Fruit fly (Drosophila melanogaster) whole organism, embryonic: ENCODE results near the gene SrpRbeta.
A peak's percentile ranks its signal among the peaks of the same experiment; 100 is the strongest.

Source experiments
- CG10267 ChIP-seq: fragments of 200-800 bp; sonication (Bioruptor generic); optimal IDR thresholded peaks from 2 replicates; lab custom pipeline; 2018; ENCODE audit warnings: missing biosample characterization, mild to moderate bottlenecking, missing genetic modification characterization, moderate library complexity
- CG11247 ChIP-seq: fragments of 200-800 bp; sonication (Bioruptor generic); IDR thresholded peaks from 2 replicates; pipeline ENCODE4 v1.3.6; 2022; ENCODE audit warnings: missing biosample characterization, missing genetic modification characterization
- CG11504 ChIP-seq: fragments of 200-800 bp; sonication (Bioruptor generic); optimal IDR thresholded peaks from 3 replicates; lab custom pipeline; 2019; ENCODE audit warnings: missing biosample characterization, mild to moderate bottlenecking, missing genetic modification characterization, moderate library complexity
- CG11695 ChIP-seq: fragments of 200-800 bp; sonication (Bioruptor generic); IDR thresholded peaks from 3 replicates; pipeline ENCODE4 v1.3.6; 2022; ENCODE audit warnings: missing biosample characterization, missing genetic modification characterization
- CG1233 ChIP-seq: fragments of 200-800 bp; sonication (Bioruptor generic); optimal IDR thresholded peaks from 4 replicates; lab custom pipeline; 2018; ENCODE audit warnings: missing biosample characterization, mild to moderate bottlenecking, missing genetic modification characterization
- CG12391 ChIP-seq: fragments of 200-800 bp; sonication (Bioruptor generic); optimal IDR thresholded peaks from 3 replicates; lab custom pipeline; 2018; ENCODE audit warnings: missing biosample characterization, mild to moderate bottlenecking, missing genetic modification characterization, moderate library complexity
- CG12659 ChIP-seq: fragments of 200-800 bp; sonication (Bioruptor generic); optimal IDR thresholded peaks from 3 replicates; lab custom pipeline; 2017; ENCODE audit warnings: mild to moderate bottlenecking, missing biosample characterization, missing genetic modification reagents, missing genetic modification characterization
- CG14860 ChIP-seq: fragments of 200-800 bp; sonication (Bioruptor generic); IDR thresholded peaks from 3 replicates; pipeline ENCODE4 v1.3.6; 2022; ENCODE audit warnings: missing biosample characterization, missing genetic modification characterization; ENCODE audit not compliant: partially characterized antibody
- CG15514 ChIP-seq: fragments of 200-800 bp; sonication (Bioruptor generic); optimal IDR thresholded peaks from 3 replicates; lab custom pipeline; 2017; ENCODE audit warnings: missing biosample characterization, missing genetic modification characterization, mild to moderate bottlenecking, moderate library complexity, missing genetic modification reagents
- CG17359 ChIP-seq: fragments of 200-800 bp; sonication (Bioruptor generic); optimal IDR thresholded peaks from 3 replicates; lab custom pipeline; 2018; ENCODE audit warnings: missing biosample characterization, mild to moderate bottlenecking, missing genetic modification characterization, moderate library complexity
- CG17385 ChIP-seq: fragments of 200-800 bp; sonication (Bioruptor generic); optimal IDR thresholded peaks from 3 replicates; lab custom pipeline; 2018; ENCODE audit warnings: missing biosample characterization, mild to moderate bottlenecking, missing genetic modification characterization
- CG2712 ChIP-seq: fragments of 200-800 bp; optimal IDR thresholded peaks from 3 replicates; lab custom pipeline; 2019; ENCODE audit warnings: missing biosample characterization, mild to moderate bottlenecking, missing genetic modification characterization, moderate library complexity
- CG32532 ChIP-seq: fragments of 200-800 bp; sonication (Bioruptor generic); IDR thresholded peaks from 2 replicates; pipeline ENCODE4 v1.3.6; 2022; ENCODE audit warnings: missing biosample characterization, missing genetic modification characterization
- CG7271 ChIP-seq: fragments of 200-800 bp; sonication (Bioruptor generic); optimal IDR thresholded peaks from 2 replicates; lab custom pipeline; 2018; ENCODE audit warnings: missing biosample characterization, mild to moderate bottlenecking, missing genetic modification characterization, moderate library complexity
- CG7556 ChIP-seq: fragments of 200-800 bp; sonication (Bioruptor generic); optimal IDR thresholded peaks from 2 replicates; lab custom pipeline; 2017; ENCODE audit warnings: missing biosample characterization, mild to moderate bottlenecking, missing genetic modification characterization
- CG7839 ChIP-seq: fragments of 200-800 bp; sonication (Bioruptor generic); optimal IDR thresholded peaks from 3 replicates; lab custom pipeline; 2018; ENCODE audit warnings: missing biosample characterization, mild to moderate bottlenecking, missing genetic modification characterization, moderate library complexity
- CG9797 ChIP-seq: fragments of 200-800 bp; sonication (Bioruptor generic); optimal IDR thresholded peaks from 3 replicates; lab custom pipeline; 2018; ENCODE audit warnings: missing biosample characterization, mild to moderate bottlenecking, missing genetic modification characterization
- CTCF ChIP-seq: fragments of 200-800 bp; sonication (Bioruptor generic); optimal IDR thresholded peaks from 2 replicates; lab custom pipeline; 2017; ENCODE audit warnings: missing biosample characterization, mild to moderate bottlenecking, missing genetic modification characterization, moderate library complexity
- Chrac-16 ChIP-seq: fragments of 200-800 bp; sonication (Bioruptor generic); optimal IDR thresholded peaks from 3 replicates; lab custom pipeline; 2016; ENCODE audit warnings: missing biosample characterization, missing genetic modification characterization
- Dbx ChIP-seq: fragments of 200-800 bp; sonication (Bioruptor generic); IDR thresholded peaks from 3 replicates; pipeline ENCODE4 v1.3.6; 2022; ENCODE audit warnings: missing biosample characterization, missing genetic modification characterization
- E2f2 ChIP-seq: fragments of 200-800 bp; sonication (Bioruptor generic); IDR thresholded peaks from 2 replicates; pipeline ENCODE4 v1.3.6; 2022; ENCODE audit warnings: missing biosample characterization, missing genetic modification characterization
- Ets65A ChIP-seq: fragments of 200-800 bp; sonication (Bioruptor generic); peaks from one replicate; lab custom pipeline; 2016; ENCODE audit warnings: missing biosample characterization, missing genetic modification characterization
- Fer1 ChIP-seq: fragments of 200-800 bp; sonication (Bioruptor generic); optimal IDR thresholded peaks from 2 replicates; lab custom pipeline; 2017; ENCODE audit warnings: missing biosample characterization, mild to moderate bottlenecking, missing genetic modification characterization
- Fer3 ChIP-seq: fragments of 200-800 bp; sonication (Bioruptor generic); optimal IDR thresholded peaks from 2 replicates; lab custom pipeline; 2018; ENCODE audit warnings: missing biosample characterization, mild to moderate bottlenecking, missing genetic modification characterization, moderate library complexity
- H2.0 ChIP-seq: fragments of 200-800 bp; sonication (Bioruptor generic); IDR thresholded peaks from 2 replicates; pipeline ENCODE4 v1.3.6; 2022; ENCODE audit warnings: missing biosample characterization, missing genetic modification characterization
- Hmr ChIP-seq: fragments of 200-800 bp; sonication (Bioruptor generic); optimal IDR thresholded peaks from 3 replicates; lab custom pipeline; 2017; ENCODE audit warnings: mild to moderate bottlenecking, missing biosample characterization, missing genetic modification reagents, missing genetic modification characterization
- Lhr ChIP-seq: fragments of 200-800 bp; sonication (Bioruptor generic); optimal IDR thresholded peaks from 3 replicates; lab custom pipeline; 2017; ENCODE audit warnings: mild to moderate bottlenecking, missing biosample characterization, missing genetic modification reagents, missing genetic modification characterization
- Med ChIP-seq: fragments of 200-800 bp; sonication (Bioruptor generic); peaks from one replicate; lab custom pipeline; 2016; ENCODE audit warnings: missing biosample characterization, missing genetic modification characterization, mild to moderate bottlenecking, inconsistent platforms, moderate library complexity
- Meics ChIP-seq: fragments of 200-800 bp; sonication (Bioruptor generic); optimal IDR thresholded peaks from 2 replicates; lab custom pipeline; 2017; ENCODE audit warnings: missing biosample characterization, mild to moderate bottlenecking, missing genetic modification characterization
- Mes4 ChIP-seq: fragments of 200-800 bp; sonication (Bioruptor generic); optimal IDR thresholded peaks from 2 replicates; lab custom pipeline; 2016; ENCODE audit warnings: missing biosample characterization, missing genetic modification characterization
- Myb ChIP-seq: fragments of 200-800 bp; sonication (Bioruptor generic); optimal IDR thresholded peaks from 2 replicates; lab custom pipeline; 2016; ENCODE audit warnings: missing biosample characterization, missing genetic modification characterization
- NFAT ChIP-seq: fragments of 200-800 bp; sonication (Bioruptor generic); IDR thresholded peaks from 2 replicates; pipeline ENCODE4 v1.3.6; 2022; ENCODE audit warnings: missing biosample characterization, missing genetic modification characterization
- Opbp ChIP-seq: fragments of 200-800 bp; sonication (Bioruptor generic); IDR thresholded peaks from 3 replicates; pipeline ENCODE4 v1.3.6; 2022; ENCODE audit warnings: missing biosample characterization, missing genetic modification characterization; ENCODE audit not compliant: partially characterized antibody
- Scr ChIP-seq: fragments of 200-800 bp; sonication (Bioruptor generic); IDR thresholded peaks from 2 replicates; pipeline ENCODE4 v1.3.6; 2022; ENCODE audit warnings: missing biosample characterization, missing genetic modification characterization; ENCODE audit not compliant: partially characterized antibody
- Usf ChIP-seq: fragments of 200-800 bp; sonication (Bioruptor generic); optimal IDR thresholded peaks from 2 replicates; lab custom pipeline; 2017; ENCODE audit warnings: missing genotype, missing biosample characterization, missing genetic modification characterization
- Vsx1 ChIP-seq: fragments of 200-800 bp; sonication (Bioruptor generic); optimal IDR thresholded peaks from 2 replicates; lab custom pipeline; 2017; ENCODE audit warnings: missing biosample characterization, mild to moderate bottlenecking, missing genetic modification characterization, missing genetic modification reagents
- YL-1 ChIP-seq: fragments of 200-800 bp; sonication (Bioruptor generic); optimal IDR thresholded peaks from 3 replicates; lab custom pipeline; 2017; ENCODE audit warnings: missing biosample characterization, mild to moderate bottlenecking, missing genetic modification characterization
- dmrt99B ChIP-seq: fragments of 200-800 bp; sonication (Bioruptor generic); optimal IDR thresholded peaks from 2 replicates; lab custom pipeline; 2018; ENCODE audit warnings: missing biosample characterization, mild to moderate bottlenecking, missing genetic modification characterization, moderate library complexity
- gem ChIP-seq: fragments of 200-800 bp; sonication (Bioruptor generic); optimal IDR thresholded peaks from 2 replicates; lab custom pipeline; 2019; ENCODE audit warnings: missing biosample characterization, mild to moderate bottlenecking, missing genetic modification characterization, moderate library complexity
- gro ChIP-seq: fragments of 200-800 bp; sonication (Bioruptor generic); optimal IDR thresholded peaks from 2 replicates; lab custom pipeline; 2016; ENCODE audit warnings: missing biosample characterization, missing genetic modification characterization
- inv ChIP-seq: fragments of 200-800 bp; sonication (Bioruptor generic); IDR thresholded peaks from 2 replicates; pipeline ENCODE4 v1.3.6; 2022; ENCODE audit warnings: missing biosample characterization, missing genetic modification characterization; ENCODE audit not compliant: partially characterized antibody
- ken ChIP-seq: fragments of 200-800 bp; sonication (Bioruptor generic); IDR thresholded peaks from 3 replicates; pipeline ENCODE4 v1.3.6; 2022; ENCODE audit warnings: missing biosample characterization, missing genetic modification characterization
- lmd ChIP-seq: fragments of 200-800 bp; sonication (Bioruptor generic); IDR thresholded peaks from 2 replicates; pipeline ENCODE4 v1.3.6; 2022; ENCODE audit warnings: missing biosample characterization, missing genetic modification characterization
- lola ChIP-seq, 3 experiments: fragments of >200 bp in 2 of 3; fragments of 200-800 bp in 1 of 3; sonication (Bioruptor generic) in 1 of 3; optimal IDR thresholded peaks; 2 replicates each; lab custom pipeline; 2017 to 2019; ENCODE audit warnings: missing biosample characterization in 3 of 3, missing genetic modification characterization in 3 of 3, mild to moderate bottlenecking in 1 of 3, moderate library complexity in 1 of 3
- nerfin-2 ChIP-seq: fragments of 200-800 bp; sonication (Bioruptor generic); IDR thresholded peaks from 2 replicates; pipeline ENCODE4 v1.3.6; 2022; ENCODE audit warnings: missing biosample characterization, missing genetic modification characterization; ENCODE audit not compliant: partially characterized antibody
- phol ChIP-seq: fragments of 200-800 bp; sonication (Bioruptor generic); optimal IDR thresholded peaks from 3 replicates; lab custom pipeline; 2018; ENCODE audit warnings: missing biosample characterization, mild to moderate bottlenecking, missing genetic modification characterization, moderate library complexity
- sens ChIP-seq: fragments of 200-800 bp; sonication (Bioruptor generic); peaks from one replicate; lab custom pipeline; 2016; ENCODE audit warnings: missing biosample characterization, missing genetic modification characterization
- sug ChIP-seq: fragments of 200-800 bp; optimal IDR thresholded peaks from 2 replicates; lab custom pipeline; 2019; ENCODE audit warnings: missing biosample characterization, mild to moderate bottlenecking, missing genetic modification characterization, moderate library complexity
- trem ChIP-seq: fragments of 200-800 bp; optimal IDR thresholded peaks from 3 replicates; lab custom pipeline; 2019; ENCODE audit warnings: missing biosample characterization, mild to moderate bottlenecking, missing genetic modification characterization, moderate library complexity

The SrpRbeta gene

dm6 chr3L:8718602-8719001 is 1.4 kb downstream of the SrpRbeta start (continued):
- TF ChIP-seq CG7839 (tag; lab: Kevin White, UChicago), result peak; percentile 23
- TF ChIP-seq Dbx (GFP tag; lab: Robert Waterston, UW), result peak; percentile 48; the same call in 1 of the 3 replicates
- TF ChIP-seq sug (tag; lab: Kevin White, UChicago), result peak; percentile 46
- peak; percentile 40 for TF ChIP-seq sens
- peak; percentile 62 for TF ChIP-seq CG32532
- TF ChIP-seq Meics (GFP tag; lab: Kevin White, UChicago), result peak; percentile 19
- TF ChIP-seq Fer3, result peak; percentile 19
- peak; percentile 43 for TF ChIP-seq CG2712
- peak; percentile 83 for TF ChIP-seq Opbp (GFP tag; lab: Robert Waterston, UW)
- TF ChIP-seq CG9797 (GFP tag; lab: Kevin White, UChicago), result no peak
- TF ChIP-seq CG7556 (GFP tag; lab: Kevin White, UChicago), result no peak
- TF ChIP-seq YL-1, result no peak
- peak; percentile 77 for TF ChIP-seq Scr (GFP tag; lab: Robert Waterston, UW)
- TF ChIP-seq dmrt99B (tag; lab: Kevin White, UChicago), result peak; percentile 27
- TF ChIP-seq Ets65A, result peak; percentile 29
- TF ChIP-seq CG14860 (GFP tag; lab: Robert Waterston, UW), result peak; percentile 51; the same call in 1 of the 3 replicates
- TF ChIP-seq CG11695, result peak; percentile 92
- TF ChIP-seq gro (GFP tag; lab: Kevin White, UChicago), result peak; percentile 41
- TF ChIP-seq NFAT (GFP tag; lab: Robert Waterston, UW), result peak; percentile 32; the same call in 1 of the 2 replicates
- peak; percentile 21 for TF ChIP-seq Hmr (GFP tag; lab: Kevin White, UChicago)
- TF ChIP-seq ken (GFP tag; lab: Robert Waterston, UW), result no peak
- TF ChIP-seq CTCF (GFP tag; lab: Kevin White, UChicago), result peak; percentile 97
- peak; percentile 63 for TF ChIP-seq inv (GFP tag; lab: Robert Waterston, UW)
- peak; percentile 61 for TF ChIP-seq nerfin-2 (GFP tag; lab: Robert Waterston, UW)
- TF ChIP-seq Med, result peak; percentile 78
- peak; percentile 38 for TF ChIP-seq Fer1 (GFP tag; lab: Kevin White, UChicago)
- no peak for TF ChIP-seq CG11247 (GFP tag; lab: Robert Waterston, UW)
- TF ChIP-seq trem (tag; lab: Kevin White, UChicago), result peak; percentile 74
- TF ChIP-seq CG17385 (GFP tag; lab: Kevin White, UChicago), result no peak
- TF ChIP-seq CG11504 (tag; lab: Kevin White, UChicago), result peak; percentile 52
- peak; percentile 98 for TF ChIP-seq E2f2 (GFP tag; lab: Robert Waterston, UW)
- peak; percentile 30 for TF ChIP-seq Myb
- TF ChIP-seq CG15514 (GFP tag; lab: Kevin White, UChicago), result peak; percentile 92
- peak; percentile 19 for TF ChIP-seq CG17359 (tag; lab: Kevin White, UChicago)
- no peak for TF ChIP-seq CG7271
- no peak for TF ChIP-seq lmd (GFP tag; lab: Robert Waterston, UW)
- TF ChIP-seq CG12659 (GFP tag; lab: Kevin White, UChicago), result peak; percentile 1
- TF ChIP-seq gem, result peak; percentile 29

- TF ChIP-seq Ets65A (peak; percentile 72), Opbp (GFP tag; lab: Robert Waterston, UW) (no peak)
Measured at dm6 chr3L:8716013-8716412, 4.0 kb downstream of the SrpRbeta start.

- TF ChIP-seq Vsx1 (GFP tag; lab: Kevin White, UChicago) (no peak), lola (GFP tag; optimal IDR thresholded peaks at IDR 0.05; lab: Kevin White, UChicago) (peak in 1 of 3 experiments; percentile 34), Mes4 (GFP tag; lab: Kevin White, UChicago) (no peak), CG12391 (tag; lab: Kevin White, UChicago) (peak; percentile 31), H2.0 (GFP tag; lab: Robert Waterston, UW) (no peak), Lhr (GFP tag; lab: Kevin White, UChicago) (no peak), phol (tag; lab: Kevin White, UChicago) (peak; percentile 20), Chrac-16 (GFP tag; lab: Kevin White, UChicago) (no peak), Usf (GFP tag; lab: Kevin White, UChicago) (no peak), CG1233 (GFP tag; lab: Kevin White, UChicago) (peak; percentile 33), CG11695 (no peak), CG10267 (tag; lab: Kevin White, UChicago) (peak; percentile 46)
Measured at dm6 chr3L:8712913-8713312, 7.1 kb downstream of the SrpRbeta start.
